Fruit fly (Drosophila melanogaster) Kc167 (cell line): ENCODE measurements around the gene Tbc1d8-9.

Experiments used
- Myc ChIP-seq: fragments of >200 bp; optimal IDR thresholded peaks from 2 replicates; lab custom pipeline; 2017; ENCODE audit warnings: missing external identifiers
- Sin3A ChIP-seq: fragments of >200 bp; optimal IDR thresholded peaks from 2 replicates; lab custom pipeline; 2018; ENCODE audit warnings: missing external identifiers
- h ChIP-seq: fragments of >200 bp; optimal IDR thresholded peaks from 3 replicates; lab custom pipeline; 2018; ENCODE audit warnings: missing external identifiers
- psq ChIP-seq: fragments of >200 bp; optimal IDR thresholded peaks from 2 replicates; lab custom pipeline; 2017; ENCODE audit warnings: missing external identifiers
- ttk ChIP-seq: sonication (Bioruptor generic); optimal IDR thresholded peaks from 2 replicates; lab custom pipeline; 2017; ENCODE audit warnings: missing external identifiers

DNA sequence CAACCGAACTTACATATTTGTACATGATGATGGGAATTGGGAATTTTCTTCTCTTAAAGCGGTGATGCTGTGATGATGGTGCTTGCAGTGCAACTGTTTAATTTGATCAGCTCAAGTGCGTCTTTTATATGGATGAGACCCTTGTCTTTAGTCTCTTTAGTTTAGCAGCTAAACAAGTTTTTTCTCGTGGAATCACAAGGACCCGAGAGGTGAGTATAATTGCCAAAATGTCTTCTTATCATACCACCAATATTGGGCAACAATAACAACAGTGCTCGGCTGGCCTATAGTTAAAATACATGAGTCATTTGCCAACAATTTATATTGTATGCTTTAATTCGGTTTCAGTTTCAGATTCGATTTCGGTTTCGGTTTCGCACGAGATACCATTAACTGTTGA lies 45.8 kb downstream of the Tbc1d8-9 start, which contains the start of gene Edg78E:
- TF ChIP-seq Myc, result no peak
- no peak for TF ChIP-seq psq
- no peak for TF ChIP-seq ttk (lab: Kevin White, UChicago)
- no peak for TF ChIP-seq h
- no peak for TF ChIP-seq Sin3A (lab: Kevin White, UChicago)
